Fruit fly (Drosophila melanogaster) whole organism, embryonic: Measurements from ENCODE around the gene Vps26.
A peak's percentile ranks its signal among the peaks of the same experiment; 100 is the strongest.

Experiments
- CG10274 ChIP-seq: fragments of 200-800 bp; sonication (Bioruptor generic); optimal IDR thresholded peaks from 3 replicates; lab custom pipeline; 2017; ENCODE audit warnings: missing biosample characterization, mild to moderate bottlenecking, missing genetic modification characterization
- CG10543 ChIP-seq: fragments of 200-800 bp; sonication (Bioruptor generic); optimal IDR thresholded peaks from 3 replicates; lab custom pipeline; 2017; ENCODE audit warnings: missing biosample characterization, mild to moderate bottlenecking, missing genetic modification characterization, moderate library complexity
- CG14050 ChIP-seq: fragments of 200-800 bp; sonication (Bioruptor generic); IDR thresholded peaks from 3 replicates; pipeline ENCODE4 v1.3.6; 2022; ENCODE audit warnings: missing biosample characterization, missing genetic modification characterization
- CG14667 ChIP-seq: fragments of 200-800 bp; sonication (Bioruptor generic); IDR thresholded peaks from 2 replicates; pipeline ENCODE4 v1.3.6; 2022; ENCODE audit warnings: missing biosample characterization, missing genetic modification characterization
- CG14965 ChIP-seq: fragments of 200-800 bp; sonication (Bioruptor generic); optimal IDR thresholded peaks from 2 replicates; lab custom pipeline; 2016; ENCODE audit warnings: missing biosample characterization, missing genetic modification characterization, borderline replicate concordance
- CG15514 ChIP-seq: fragments of 200-800 bp; sonication (Bioruptor generic); optimal IDR thresholded peaks from 3 replicates; lab custom pipeline; 2017; ENCODE audit warnings: missing biosample characterization, missing genetic modification characterization, mild to moderate bottlenecking, moderate library complexity, missing genetic modification reagents
- CG16815 ChIP-seq: fragments of 200-800 bp; sonication (Bioruptor generic); optimal IDR thresholded peaks from 3 replicates; lab custom pipeline; 2017; ENCODE audit warnings: missing biosample characterization, mild to moderate bottlenecking, missing genetic modification characterization
- CG17361 ChIP-seq: fragments of 200-800 bp; sonication (Bioruptor generic); IDR thresholded peaks from 3 replicates; pipeline ENCODE4 v1.3.6; 2022; ENCODE audit warnings: missing biosample characterization, missing genetic modification characterization
- CG17385 ChIP-seq: fragments of 200-800 bp; sonication (Bioruptor generic); optimal IDR thresholded peaks from 3 replicates; lab custom pipeline; 2018; ENCODE audit warnings: missing biosample characterization, mild to moderate bottlenecking, missing genetic modification characterization
- CG18476 ChIP-seq: fragments of 200-800 bp; sonication (Bioruptor generic); optimal IDR thresholded peaks from 2 replicates; lab custom pipeline; 2016; ENCODE audit warnings: missing biosample characterization, mild to moderate bottlenecking, missing genetic modification characterization
- CG32772 ChIP-seq: fragments of 200-800 bp; sonication (Bioruptor generic); IDR thresholded peaks from 2 replicates; pipeline ENCODE4 v1.3.6; 2022; ENCODE audit warnings: missing biosample characterization, missing genetic modification characterization
- CG3726 ChIP-seq: fragments of 200-800 bp; sonication (Bioruptor generic); IDR thresholded peaks from 3 replicates; pipeline ENCODE4, ENCODE4 v1.3.6; 2022; ENCODE audit warnings: missing biosample characterization, missing genetic modification characterization
- CG7839 ChIP-seq: fragments of 200-800 bp; sonication (Bioruptor generic); optimal IDR thresholded peaks from 3 replicates; lab custom pipeline; 2018; ENCODE audit warnings: missing biosample characterization, mild to moderate bottlenecking, missing genetic modification characterization, moderate library complexity
- CHES-1-like ChIP-seq: fragments of 200-800 bp; sonication (Bioruptor generic); optimal IDR thresholded peaks from 2 replicates; lab custom pipeline; 2016; ENCODE audit warnings: missing biosample characterization, missing genetic modification characterization
- Dbx ChIP-seq: fragments of 200-800 bp; sonication (Bioruptor generic); IDR thresholded peaks from 3 replicates; pipeline ENCODE4 v1.3.6; 2022; ENCODE audit warnings: missing biosample characterization, missing genetic modification characterization
- HLH3B ChIP-seq: fragments of 200-800 bp; sonication (Bioruptor generic); IDR thresholded peaks from 2 replicates; pipeline ENCODE4 v1.3.6; 2022; ENCODE audit warnings: missing biosample characterization, missing genetic modification characterization
- HLH4C ChIP-seq: fragments of 200-800 bp; sonication (Bioruptor generic); IDR thresholded peaks from 3 replicates; pipeline ENCODE4 v1.3.6; 2022; ENCODE audit warnings: missing biosample characterization, missing genetic modification characterization; ENCODE audit not compliant: partially characterized antibody
- Hmr ChIP-seq: fragments of 200-800 bp; sonication (Bioruptor generic); optimal IDR thresholded peaks from 3 replicates; lab custom pipeline; 2017; ENCODE audit warnings: mild to moderate bottlenecking, missing biosample characterization, missing genetic modification reagents, missing genetic modification characterization
- Hr39 ChIP-seq: fragments of >200 bp; optimal IDR thresholded peaks from 2 replicates; lab custom pipeline; 2017
- Jarid2 ChIP-seq: fragments of 200-800 bp; sonication (Bioruptor generic); optimal IDR thresholded peaks from 3 replicates; lab custom pipeline; 2017; ENCODE audit warnings: mild to moderate bottlenecking, missing biosample characterization, missing genetic modification reagents, missing genetic modification characterization
- Neu2 ChIP-seq: fragments of 200-800 bp; sonication (Bioruptor generic); optimal IDR thresholded peaks from 3 replicates; lab custom pipeline; 2016; ENCODE audit warnings: missing biosample characterization, missing genetic modification characterization, borderline replicate concordance
- Rfx ChIP-seq: fragments of 200-800 bp; sonication (Bioruptor generic); IDR thresholded peaks from 2 replicates; pipeline ENCODE4 v1.3.6; 2022; ENCODE audit warnings: missing biosample characterization, missing genetic modification characterization
- Xrp1 ChIP-seq: fragments of 200-800 bp; sonication (Bioruptor generic); IDR thresholded peaks from 2 replicates; pipeline ENCODE4 v1.3.6; 2022; ENCODE audit warnings: missing biosample characterization, missing genetic modification characterization
- ato ChIP-seq: fragments of 200-800 bp; sonication (Bioruptor generic); IDR thresholded peaks from 2 replicates; pipeline ENCODE4 v1.3.6; 2022; ENCODE audit warnings: missing biosample characterization, missing genetic modification characterization; ENCODE audit not compliant: partially characterized antibody
- bsh ChIP-seq, 2 experiments: fragments of 200-800 bp; sonication (Bioruptor generic); optimal IDR thresholded peaks; 2 replicates each; lab custom pipeline; 2017 to 2018; ENCODE audit warnings: mild to moderate bottlenecking in 2 of 2, missing biosample characterization in 2 of 2, missing genetic modification characterization in 2 of 2, moderate library complexity in 1 of 2
- cato ChIP-seq: fragments of 200-800 bp; sonication (Bioruptor generic); optimal IDR thresholded peaks from 2 replicates; lab custom pipeline; 2016; ENCODE audit warnings: missing biosample characterization, missing genetic modification characterization, borderline replicate concordance
- dpn ChIP-seq, 2 experiments: fragments of 200-800 bp; sonication (Bioruptor generic); optimal IDR thresholded peaks; 3 replicates each; lab custom pipeline; 2016; ENCODE audit warnings: missing biosample characterization in 2 of 2, missing genetic modification characterization in 2 of 2
- esg ChIP-seq: fragments of 200-800 bp; sonication (Bioruptor generic); conservative IDR thresholded peaks from 2 replicates; pipeline ENCODE4 v1.3.6; 2022; ENCODE audit warnings: missing biosample characterization, missing genetic modification characterization
- gce ChIP-seq: fragments of 200-800 bp; sonication (Bioruptor generic); IDR thresholded peaks from 3 replicates; pipeline ENCODE4 v1.3.6; 2022; ENCODE audit warnings: missing biosample characterization, missing genetic modification characterization
- gem ChIP-seq: fragments of 200-800 bp; sonication (Bioruptor generic); optimal IDR thresholded peaks from 2 replicates; lab custom pipeline; 2019; ENCODE audit warnings: missing biosample characterization, mild to moderate bottlenecking, missing genetic modification characterization, moderate library complexity
- gfzf ChIP-seq: fragments of 200-800 bp; sonication (Bioruptor generic); optimal IDR thresholded peaks from 2 replicates; lab custom pipeline; 2016; ENCODE audit warnings: missing biosample characterization, mild to moderate bottlenecking, missing genetic modification characterization, moderate library complexity
- her ChIP-seq: fragments of 200-800 bp; sonication (Bioruptor generic); optimal IDR thresholded peaks from 2 replicates; lab custom pipeline; 2016; ENCODE audit warnings: missing biosample characterization, missing genetic modification characterization
- hkb ChIP-seq, 2 experiments: fragments of 200-800 bp in 1 of 2; fragments of >200 bp in 1 of 2; sonication (Bioruptor generic) in 1 of 2; IDR thresholded peaks in 1 of 2; optimal IDR thresholded peaks in 1 of 2; 2 replicates each; pipeline versions ENCODE4 v1.3.6 to Lab custom; 2017 to 2022; ENCODE audit warnings: missing biosample characterization in 1 of 2, missing genetic modification characterization in 1 of 2
- klu ChIP-seq: fragments of 200-800 bp; sonication (Bioruptor generic); IDR thresholded peaks from 2 replicates; pipeline ENCODE4 v1.3.6; 2022; ENCODE audit warnings: missing biosample characterization, missing genetic modification characterization
- lab ChIP-seq: fragments of 200-800 bp; sonication (Bioruptor generic); optimal IDR thresholded peaks from 3 replicates; lab custom pipeline; 2017; ENCODE audit warnings: missing biosample characterization, missing genetic modification characterization, mild to moderate bottlenecking, moderate library complexity, missing genetic modification reagents
- lov ChIP-seq, 2 experiments: fragments of 200-800 bp in 1 of 2; fragments of >200 bp in 1 of 2; sonication (Bioruptor generic) in 1 of 2; IDR thresholded peaks in 1 of 2; optimal IDR thresholded peaks in 1 of 2; 2 replicates in 1 of 2; 3 replicates in 1 of 2; pipeline versions ENCODE4 v1.3.6 to Lab custom; 2017 to 2022; ENCODE audit warnings: missing biosample characterization in 1 of 2, missing genetic modification characterization in 1 of 2
- nmo ChIP-seq: fragments of 200-800 bp; sonication (Bioruptor generic); optimal IDR thresholded peaks from 2 replicates; lab custom pipeline; 2018; ENCODE audit warnings: missing biosample characterization, mild to moderate bottlenecking, missing genetic modification characterization, moderate library complexity
- org-1 ChIP-seq: fragments of 200-800 bp; sonication (Bioruptor generic); optimal IDR thresholded peaks from 2 replicates; lab custom pipeline; 2017; ENCODE audit warnings: missing biosample characterization, missing genetic modification characterization
- phol ChIP-seq: fragments of 200-800 bp; sonication (Bioruptor generic); optimal IDR thresholded peaks from 3 replicates; lab custom pipeline; 2018; ENCODE audit warnings: missing biosample characterization, mild to moderate bottlenecking, missing genetic modification characterization, moderate library complexity
- pnt ChIP-seq: fragments of 200-800 bp; sonication (Bioruptor generic); optimal IDR thresholded peaks from 3 replicates; lab custom pipeline; 2016; ENCODE audit warnings: missing biosample characterization, missing genetic modification characterization
- psq ChIP-seq: fragments of 200-800 bp; sonication (Bioruptor generic); optimal IDR thresholded peaks from 2 replicates; lab custom pipeline; 2017; ENCODE audit warnings: missing biosample characterization, missing genetic modification characterization
- row ChIP-seq: fragments of 200-800 bp; sonication (Bioruptor generic); IDR thresholded peaks from 3 replicates; pipeline ENCODE4 v1.3.6; 2022; ENCODE audit warnings: missing biosample characterization, missing genetic modification characterization
- run ChIP-seq: fragments of 200-800 bp; sonication (Bioruptor generic); optimal IDR thresholded peaks from 3 replicates; lab custom pipeline; 2018; ENCODE audit warnings: missing biosample characterization, mild to moderate bottlenecking, missing genetic modification characterization
- sisA ChIP-seq: fragments of 200-800 bp; sonication (Bioruptor generic); IDR thresholded peaks from 2 replicates; pipeline ENCODE4 v1.3.6; 2022; ENCODE audit warnings: missing biosample characterization, missing genetic modification characterization
- slbo ChIP-seq: fragments of 200-800 bp; sonication (Bioruptor generic); IDR thresholded peaks from 2 replicates; pipeline ENCODE4 v1.3.6; 2022; ENCODE audit warnings: missing biosample characterization, missing genetic modification characterization
- sob ChIP-seq: fragments of 200-800 bp; sonication (Bioruptor generic); IDR thresholded peaks from 2 replicates; pipeline ENCODE4 v1.3.6; 2022; ENCODE audit warnings: missing biosample characterization, missing genetic modification characterization
- ttk ChIP-seq: fragments of 200-800 bp; sonication (Bioruptor generic); IDR thresholded peaks from 2 replicates; pipeline ENCODE4 v2.1.2; 2022; ENCODE audit warnings: missing biosample characterization, missing genetic modification characterization
- tx ChIP-seq: fragments of 200-800 bp; sonication (Bioruptor generic); optimal IDR thresholded peaks from 2 replicates; lab custom pipeline; 2016; ENCODE audit warnings: missing biosample characterization, missing genetic modification characterization
- usp ChIP-seq: fragments of >200 bp; optimal IDR thresholded peaks from 2 replicates; lab custom pipeline; 2017; ENCODE audit warnings: missing biosample characterization, missing genetic modification characterization

Gene Vps26

dm6 chrX:1824610-1824948, 49.1 kb upstream of the Vps26 start (continued):
- TF ChIP-seq psq (no peak), CG7839 (tag; lab: Kevin White, UChicago) (peak; percentile 35), CG18476 (GFP tag; lab: Kevin White, UChicago) (no peak), her (GFP tag; lab: Kevin White, UChicago) (no peak), org-1 (GFP tag; lab: Kevin White, UChicago) (peak; percentile 4), usp (GFP tag; lab: Kevin White, UChicago) (no peak), CG14965 (GFP tag; lab: Kevin White, UChicago) (no peak), esg (0 out of 2 replicates have a peak, but pooled peaks have one; percentile 9), CG32772 (peak; percentile 32; the same call in 1 of the 2 replicates), lab (GFP tag; lab: Kevin White, UChicago) (peak; percentile 4), CG14667 (peak; percentile 27; the same call in 1 of the 2 replicates), bsh (GFP tag; optimal IDR thresholded peaks at IDR 0.05; lab: Kevin White, UChicago) (peak in 1 of 2 experiments; percentile 31), CG10543 (GFP tag; lab: Kevin White, UChicago) (no peak), Rfx (peak; percentile 34; the same call in 1 of the 2 replicates), row (GFP tag; lab: Robert Waterston, UW) (peak; percentile 76), gem (tag; lab: Kevin White, UChicago) (peak; percentile 25), Jarid2 (GFP tag; lab: Kevin White, UChicago) (no peak), HLH4C (GFP tag; lab: Robert Waterston, UW) (0 out of 3 replicates have a peak, but pooled peaks have one; percentile 46), hkb (optimal IDR thresholded peaks at IDR 0.05; lab: Kevin White, UChicago) (no peak), hkb (GFP tag; IDR thresholded peaks at IDR 0.05; lab: Robert Waterston, UW) (0 out of 2 replicates have a peak, but pooled peaks have one; percentile 13), slbo (GFP tag; lab: Robert Waterston, UW) (peak; percentile 37; the same call in 1 of the 2 replicates), CG3726 (GFP tag; lab: Robert Waterston, UW) (no peak), tx (GFP tag; lab: Kevin White, UChicago) (peak; percentile 8), ttk (peak; percentile 29; the same call in 1 of the 2 replicates), cato (no peak), CG14050 (GFP tag; lab: Robert Waterston, UW) (no peak), sisA (GFP tag; lab: Robert Waterston, UW) (no peak), Neu2 (GFP tag; lab: Kevin White, UChicago) (no peak), Dbx (GFP tag; lab: Robert Waterston, UW) (0 out of 3 replicates have a peak, but pooled peaks have one; percentile 22), CHES-1-like (GFP tag; lab: Kevin White, UChicago) (peak; percentile 16), sob (GFP tag; lab: Robert Waterston, UW) (peak; percentile 48; the same call in 1 of the 2 replicates), pnt (GFP tag; lab: Kevin White, UChicago) (peak; percentile 4), CG16815 (GFP tag; lab: Kevin White, UChicago) (no peak), phol (tag; lab: Kevin White, UChicago) (peak; percentile 5), CG10274 (GFP tag; lab: Kevin White, UChicago) (no peak), Hr39 (no peak), CG17385 (GFP tag; lab: Kevin White, UChicago) (no peak), klu (GFP tag; lab: Robert Waterston, UW) (no peak), CG17361 (GFP tag; lab: Robert Waterston, UW) (0 out of 3 replicates have a peak, but pooled peaks have one; percentile 29), ato (GFP tag; lab: Robert Waterston, UW) (no peak), run (tag; lab: Kevin White, UChicago) (no peak), lov (optimal IDR thresholded peaks at IDR 0.05; lab: Kevin White, UChicago) (no peak), lov (GFP tag; IDR thresholded peaks at IDR 0.05; lab: Robert Waterston, UW) (no peak), HLH3B (GFP tag; lab: Robert Waterston, UW) (peak; percentile 42; the same call in 1 of the 2 replicates), dpn (GFP tag; optimal IDR thresholded peaks at IDR 0.05; lab: Kevin White, UChicago) (peak in 1 of 2 experiments; percentile 15), CG15514 (GFP tag; lab: Kevin White, UChicago) (no peak), Hmr (peak; percentile 24), nmo (GFP tag; lab: Kevin White, UChicago) (peak; percentile 8), gce (0 out of 3 replicates have a peak, but pooled peaks have one; percentile 21), Xrp1 (peak; percentile 23; the same call in 1 of the 2 replicates), gfzf (GFP tag; lab: Kevin White, UChicago) (no peak)
